Worm (Caenorhabditis elegans): Measurements from ENCODE around the gene C04E12.4.

- TF ChIP-seq him-1 (tag; optimal IDR thresholded peaks at IDR 0.05) (no peak), W03F9.2 (tag; optimal IDR thresholded peaks at IDR 0.05) (no peak)
These were observed 20.1 kb upstream of the C04E12.4 start, which contains the start of gene C17B7.3 for ce11 chrV:3342504-3342903.
